Worm (Caenorhabditis elegans) whole organism, L1 larva: ENCODE data around the gene F18E3.11.
A peak's percentile ranks its signal among the peaks of the same experiment; 100 is the strongest.

ENCODE experiments used
- blmp-1 ChIP-seq: fragments of 150-350 bp; optimal IDR thresholded peaks from 2 replicates; lab custom pipeline; 2014; ENCODE audit warnings: missing biosample characterization, missing genetic modification characterization
- ceh-8 ChIP-seq: fragments of 200-800 bp; sonication (Bioruptor generic); optimal IDR thresholded peaks from 2 replicates; lab custom pipeline; 2018; ENCODE audit warnings: mild to moderate bottlenecking, missing genetic modification characterization, moderate library complexity, missing compliant biosample characterization
- efl-1 ChIP-seq, 4 experiments: fragments of 150-350 bp; optimal IDR thresholded peaks in 3 of 4; peaks in 1 of 4; 1 replicate in 1 of 4; 2 replicates in 3 of 4; lab custom pipeline; 2014; ENCODE audit warnings: missing biosample characterization in 2 of 4, missing genetic modification characterization in 2 of 4, missing genetic modification reagents in 2 of 4
- elt-2 ChIP-seq: sonication (generic microtip); optimal IDR thresholded peaks from 2 replicates; lab custom pipeline; 2016; ENCODE audit warnings: missing genetic modification characterization, mild to moderate bottlenecking, inconsistent platforms, missing compliant biosample characterization, missing genetic modification reagents
- elt-3 ChIP-seq, 6 experiments: fragments of 150-350 bp in 1 of 6; sonication (generic microtip); optimal IDR thresholded peaks; 2 replicates each; lab custom pipeline; 2017 to 2018; ENCODE audit warnings: missing biosample characterization in 6 of 6, missing genetic modification characterization in 6 of 6, inconsistent platforms in 1 of 6
- ets-5 ChIP-seq: fragments of 200-800 bp; sonication (Bioruptor generic); IDR thresholded peaks from 2 replicates; pipeline ENCODE4 v1.3.6; 2022; ENCODE audit warnings: missing genetic modification characterization, missing compliant biosample characterization
- fkh-8 ChIP-seq: sonication (generic microtip); optimal IDR thresholded peaks from 2 replicates; lab custom pipeline; 2016; ENCODE audit warnings: mild to moderate bottlenecking, missing genetic modification characterization, missing compliant biosample characterization
- grh-1 ChIP-seq: fragments of 200-800 bp; sonication (Bioruptor generic); IDR thresholded peaks from 2 replicates; pipeline ENCODE4 v1.3.6; 2022; ENCODE audit warnings: missing genetic modification reagents, missing genetic modification characterization, missing compliant biosample characterization
- hlh-4 ChIP-seq: sonication (generic microtip); optimal IDR thresholded peaks from 2 replicates; lab custom pipeline; 2016; ENCODE audit warnings: mild to moderate bottlenecking, missing genetic modification characterization, missing compliant biosample characterization
- hpl-2 ChIP-seq: fragments of 150-350 bp; optimal IDR thresholded peaks from 2 replicates; lab custom pipeline; 2014; ENCODE audit warnings: missing biosample characterization, missing genetic modification reagents, missing genetic modification characterization
- lin-14 ChIP-seq: fragments of 200-800 bp; sonication (Bioruptor generic); optimal IDR thresholded peaks from 2 replicates; lab custom pipeline; 2018; ENCODE audit warnings: mild to moderate bottlenecking, missing genetic modification characterization, moderate library complexity, missing compliant biosample characterization
- lin-15B ChIP-seq: fragments of 150-350 bp; sonication (generic microtip); optimal IDR thresholded peaks from 3 replicates; lab custom pipeline; 2014; ENCODE audit warnings: missing biosample characterization, missing genetic modification characterization
- lin-35 ChIP-seq, 2 experiments: fragments of 150-350 bp; optimal IDR thresholded peaks; 2 replicates each; lab custom pipeline; 2014; ENCODE audit warnings: missing biosample characterization in 2 of 2, missing genetic modification characterization in 2 of 2, missing genetic modification reagents in 2 of 2
- lin-39 ChIP-seq: fragments of 150-350 bp; optimal IDR thresholded peaks from 2 replicates; lab custom pipeline; 2014; ENCODE audit warnings: missing biosample characterization, missing genetic modification reagents, missing genetic modification characterization
- mab-9 ChIP-seq: fragments of 200-800 bp; sonication (Bioruptor generic); IDR thresholded peaks from 2 replicates; pipeline ENCODE4 v1.3.6; 2022; ENCODE audit warnings: missing genetic modification reagents, missing genetic modification characterization, missing compliant biosample characterization
- mdl-1 ChIP-seq, 2 experiments: fragments of 150-350 bp; optimal IDR thresholded peaks; 2 replicates each; lab custom pipeline; 2014 to 2017; ENCODE audit warnings: missing biosample characterization in 2 of 2, missing genetic modification characterization in 2 of 2, inconsistent platforms in 1 of 2
- nhr-19 ChIP-seq: fragments of 200-800 bp; sonication (Bioruptor generic); conservative IDR thresholded peaks from 2 replicates; pipeline ENCODE4 v1.3.6; 2022; ENCODE audit warnings: missing genetic modification characterization, missing compliant biosample characterization
- nhr-20 ChIP-seq: sonication (generic microtip); optimal IDR thresholded peaks from 2 replicates; lab custom pipeline; 2016; ENCODE audit warnings: mild to moderate bottlenecking, missing genetic modification characterization, missing compliant biosample characterization
- nhr-71 ChIP-seq: sonication (generic microtip); optimal IDR thresholded peaks from 2 replicates; lab custom pipeline; 2016; ENCODE audit warnings: mild to moderate bottlenecking, missing genetic modification characterization, moderate library complexity, missing compliant biosample characterization
- nhr-77 ChIP-seq: fragments of 150-350 bp; optimal IDR thresholded peaks from 2 replicates; lab custom pipeline; 2014; ENCODE audit warnings: missing biosample characterization, missing genetic modification characterization
- nhr-84 ChIP-seq: sonication (generic microtip); optimal IDR thresholded peaks from 2 replicates; lab custom pipeline; 2017; ENCODE audit warnings: missing biosample characterization, missing genetic modification characterization
- nhr-85 ChIP-seq: sonication (generic microtip); peaks from one replicate; lab custom pipeline; 2016; ENCODE audit warnings: missing genetic modification characterization, inconsistent platforms, missing compliant biosample characterization
- pax-3 ChIP-seq: fragments of 200-800 bp; sonication (Bioruptor generic); optimal IDR thresholded peaks from 2 replicates; lab custom pipeline; 2018; ENCODE audit warnings: mild to moderate bottlenecking, missing genetic modification characterization, moderate library complexity, missing compliant biosample characterization
- pqm-1 ChIP-seq: sonication (generic microtip); optimal IDR thresholded peaks from 3 replicates; lab custom pipeline; 2017; ENCODE audit warnings: missing biosample characterization, missing genetic modification characterization
- skn-1 ChIP-seq: fragments of 150-350 bp; optimal IDR thresholded peaks from 2 replicates; lab custom pipeline; 2014; ENCODE audit warnings: missing biosample characterization, missing genetic modification characterization
- snu-23 ChIP-seq: sonication (generic microtip); optimal IDR thresholded peaks from 2 replicates; lab custom pipeline; 2016; ENCODE audit warnings: missing genetic modification characterization, missing compliant biosample characterization
- sox-4 ChIP-seq: sonication (generic microtip); optimal IDR thresholded peaks from 2 replicates; lab custom pipeline; 2016; ENCODE audit warnings: missing genetic modification characterization, missing compliant biosample characterization
- swsn-7 ChIP-seq: sonication (generic microtip); optimal IDR thresholded peaks from 2 replicates; lab custom pipeline; 2016; ENCODE audit warnings: missing genetic modification characterization, missing compliant biosample characterization
- tbx-2 ChIP-seq: sonication (generic microtip); optimal IDR thresholded peaks from 2 replicates; lab custom pipeline; 2016; ENCODE audit warnings: missing genetic modification characterization, missing compliant biosample characterization
- tlp-1 ChIP-seq: fragments of 150-350 bp; optimal IDR thresholded peaks from 2 replicates; lab custom pipeline; 2014; ENCODE audit warnings: missing biosample characterization, missing genetic modification characterization
- unc-130 ChIP-seq: fragments of 150-350 bp; optimal IDR thresholded peaks from 2 replicates; lab custom pipeline; 2017; ENCODE audit warnings: missing biosample characterization, missing genetic modification characterization, inconsistent platforms
- zip-4 ChIP-seq: fragments of 200-800 bp; sonication (Bioruptor generic); optimal IDR thresholded peaks from 2 replicates; lab custom pipeline; 2018; ENCODE audit warnings: mild to moderate bottlenecking, missing genetic modification characterization, moderate library complexity, missing compliant biosample characterization

The F18E3.11 gene

DNA sequence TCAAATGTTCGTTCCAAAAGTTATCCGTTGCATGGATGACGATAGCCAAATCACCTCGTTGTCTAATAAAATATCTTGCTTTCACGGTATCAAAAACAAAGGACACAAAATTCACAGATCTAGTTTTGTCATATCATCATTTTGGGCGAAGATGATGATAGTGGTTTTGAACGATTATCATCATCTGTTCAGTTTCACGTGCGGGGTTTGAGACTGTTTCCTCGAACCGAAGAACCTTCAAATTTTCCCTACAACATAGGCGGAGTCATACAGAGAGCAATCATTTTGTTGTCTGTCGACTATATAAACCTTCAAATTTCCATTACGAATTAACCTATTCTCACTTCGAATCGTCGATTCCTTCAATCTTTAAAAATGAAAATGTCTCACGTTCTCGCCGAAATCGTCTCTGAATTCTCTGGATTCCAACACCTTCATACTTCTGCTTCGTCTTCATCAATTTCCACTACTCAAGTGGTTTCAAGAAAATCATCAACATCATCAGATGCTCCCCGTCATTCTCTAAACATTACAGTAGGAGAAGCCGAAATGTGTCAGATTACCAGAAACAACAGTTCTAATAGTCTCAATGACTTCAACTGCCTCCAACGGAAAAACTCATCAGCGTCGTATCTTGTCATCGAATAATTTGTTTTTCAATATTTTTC lies at the start of gene F18E3.11:
TSS of gene F18E3.11 (plus strand) at position 376 of the 668 bp plus-strand sequence.
- TF ChIP-seq lin-15B (tag; lab: Kevin White, UChicago), result no peak
- peak; percentile 69 for TF ChIP-seq snu-23 (GFP tag; lab: Kevin White, UChicago)
- TF ChIP-seq unc-130 (tag; lab: Kevin White, UChicago), result peak; percentile 16
- TF ChIP-seq nhr-84 (tag; lab: Kevin White, UChicago), result no peak
- TF ChIP-seq blmp-1, result peak; percentile 67
- peak; percentile 47 for TF ChIP-seq tbx-2 (tag; lab: Kevin White, UChicago)
- no peak for TF ChIP-seq hlh-4
- peak; percentile 87 for TF ChIP-seq skn-1 (tag; lab: Kevin White, UChicago)
- peak in 1 of 2 experiments; percentile 26 for TF ChIP-seq lin-35 (GFP tag; optimal IDR thresholded peaks at IDR 0.05; lab: Kevin White, UChicago)
- TF ChIP-seq mab-9 (GFP tag; lab: Robert Waterston, UW), result no peak
- TF ChIP-seq mdl-1 (tag; optimal IDR thresholded peaks at IDR 0.05; lab: Kevin White, UChicago), result peak in 1 of 2 experiments; percentile 64
- TF ChIP-seq elt-3 (tag; optimal IDR thresholded peaks at IDR 0.05; lab: Kevin White, UChicago), result peak in 3 of 6 experiments; percentile 31 to 88 (median 60)
- no peak for TF ChIP-seq tlp-1 (tag; lab: Kevin White, UChicago)
- TF ChIP-seq efl-1 (optimal IDR thresholded peaks at IDR 0.05; lab: Kevin White, UChicago), result no peak
- peak in 1 of 2 experiments; percentile 91 for TF ChIP-seq efl-1 (GFP tag; optimal IDR thresholded peaks at IDR 0.05 in 1 of 2; lab: Kevin White, UChicago)
- TF ChIP-seq nhr-20 (tag; lab: Kevin White, UChicago), result peak; percentile 88
- TF ChIP-seq hpl-2 (GFP tag; lab: Kevin White, UChicago), result no peak
- TF ChIP-seq nhr-19 (GFP tag; lab: Robert Waterston, UW), result peak; percentile 86
- no peak for TF ChIP-seq nhr-77 (tag; lab: Kevin White, UChicago)
- peak; percentile 90 for TF ChIP-seq nhr-85 (tag; lab: Kevin White, UChicago)
- peak; percentile 74 for TF ChIP-seq nhr-71 (tag; lab: Kevin White, UChicago)
- TF ChIP-seq grh-1 (GFP tag; lab: Robert Waterston, UW), result 0 out of 2 replicates have a peak, but pooled peaks have one; percentile 26

ce11 chrV:7364059-7364458 lies 49.2 kb upstream of the F18E3.11 start, which contains the start of gene cyp-35A2:
Gene cyp-35A2, minus strand, starts transcription at chrV:7364182.
- TF ChIP-seq swsn-7 (tag; lab: Kevin White, UChicago), result no peak
- TF ChIP-seq elt-2 (tag; lab: Kevin White, UChicago), result peak; percentile 90
- TF ChIP-seq, all 84 proteins: peak for 1

DNA sequence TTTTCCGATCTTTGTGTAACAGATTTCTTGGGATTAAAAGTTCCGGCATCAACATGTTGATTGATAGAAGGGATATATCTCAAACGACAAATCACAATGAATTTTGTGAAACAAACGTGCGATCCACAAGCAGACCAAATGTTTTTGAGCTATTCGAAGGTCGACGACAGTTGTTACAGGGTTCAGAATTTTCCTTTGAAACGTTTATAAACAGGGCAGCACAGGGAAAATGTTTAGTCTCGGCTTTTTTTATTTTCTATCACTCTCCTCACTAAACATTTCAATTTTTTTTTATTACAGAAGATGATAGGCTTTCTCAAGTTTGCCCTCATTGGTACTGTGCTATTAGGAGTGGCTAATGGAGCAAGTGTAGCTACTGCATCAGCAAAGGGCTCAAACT lies 48.3 kb upstream of the F18E3.11 start, which contains the start of gene exc-13:
TSS of gene exc-13 (plus strand) at position 301 of the 400 bp plus-strand sequence.
- no peak for TF ChIP-seq lin-14 (GFP tag; lab: Kevin White, UChicago)
- no peak for TF ChIP-seq sox-4 (tag; lab: Kevin White, UChicago)
- no peak for TF ChIP-seq zip-4 (GFP tag; lab: Kevin White, UChicago)
- no peak for TF ChIP-seq pax-3
- peak; percentile 5 for TF ChIP-seq nhr-71 (tag; lab: Kevin White, UChicago)
- no peak for TF ChIP-seq mdl-1 (tag; optimal IDR thresholded peaks at IDR 0.05; lab: Kevin White, UChicago)
- TF ChIP-seq lin-35 (GFP tag; optimal IDR thresholded peaks at IDR 0.05; lab: Kevin White, UChicago), result no peak
- no peak for TF ChIP-seq ets-5 (GFP tag; lab: Robert Waterston, UW)

- TF ChIP-seq ceh-8 (GFP tag; lab: Kevin White, UChicago) (no peak), pqm-1 (tag; lab: Kevin White, UChicago) (no peak), efl-1 (optimal IDR thresholded peaks at IDR 0.05; lab: Kevin White, UChicago) (no peak), efl-1 (GFP tag; optimal IDR thresholded peaks at IDR 0.05 in 1 of 2; lab: Kevin White, UChicago) (peak in 1 of 2 experiments; percentile 77)
Observed at ce11 chrV:7369578-7369977, 43.7 kb upstream of the F18E3.11 start, which contains the start of gene srj-14. Gene srj-14, plus strand, starts transcription at chrV:7369708.

- TF ChIP-seq fkh-8 (tag; lab: Kevin White, UChicago), result peak; percentile 50
- TF ChIP-seq lin-39 (tag; lab: Kevin White, UChicago), result no peak
Observed at ce11 chrV:7374090-7374489, 39.2 kb upstream of the F18E3.11 start, which contains the start of gene srx-56. Gene srx-56, plus strand, starts transcription at chrV:7374390.
